Worm (Caenorhabditis elegans) whole organism, midembryonic: ENCODE results near the gene exc-5.

Experiments
- T22C8.4 ChIP-seq: fragments of 200-800 bp; sonication (Bioruptor generic); IDR thresholded peaks from 2 replicates; pipeline ENCODE4 v1.3.6; 2022; ENCODE audit warnings: missing genetic modification characterization, missing compliant biosample characterization
- cog-1 ChIP-seq: sonication (generic microtip); optimal IDR thresholded peaks from 2 replicates; lab custom pipeline; 2016; ENCODE audit warnings: missing genetic modification characterization, missing compliant biosample characterization
- flt-1 ChIP-seq: fragments of 200-800 bp; sonication (Bioruptor generic); IDR thresholded peaks from 2 replicates; pipeline ENCODE4 v1.3.6; 2022; ENCODE audit warnings: missing genetic modification characterization, missing compliant biosample characterization
- klf-2 ChIP-seq: fragments of 200-800 bp; sonication (Bioruptor generic); conservative IDR thresholded peaks from 2 replicates; pipeline ENCODE4 v1.3.6; 2022; ENCODE audit warnings: missing genetic modification reagents, missing genetic modification characterization, missing compliant biosample characterization
- med-1 ChIP-seq: sonication (generic microtip); optimal IDR thresholded peaks from 2 replicates; lab custom pipeline; 2017; ENCODE audit warnings: missing genetic modification characterization, mild to moderate bottlenecking, missing compliant biosample characterization, antibody characterized with exemption, missing genetic modification reagents; ENCODE audit not compliant: insufficient read depth
- ref-1 ChIP-seq: fragments of 200-800 bp; sonication (Bioruptor generic); conservative IDR thresholded peaks from 2 replicates; pipeline ENCODE4 v1.3.6; 2022; ENCODE audit warnings: missing genetic modification reagents, missing genetic modification characterization, missing compliant biosample characterization
- tab-1 ChIP-seq: fragments of 200-800 bp; sonication (Bioruptor generic); IDR thresholded peaks from 2 replicates; pipeline ENCODE4 v1.3.6; 2022; ENCODE audit warnings: missing genetic modification characterization, missing compliant biosample characterization
- ztf-23 ChIP-seq: fragments of 200-800 bp; sonication (Bioruptor generic); IDR thresholded peaks from 2 replicates; pipeline ENCODE4 v1.3.6; 2022; ENCODE audit warnings: missing genetic modification reagents, missing genetic modification characterization, missing compliant biosample characterization
- ztf-29 ChIP-seq: fragments of 200-800 bp; sonication (Bioruptor generic); IDR thresholded peaks from 2 replicates; pipeline ENCODE4 v1.3.6; 2022; ENCODE audit warnings: missing genetic modification reagents, missing genetic modification characterization, missing compliant biosample characterization

Gene exc-5

ce11 chrIV:8840161-8840765 lies 26.8 kb upstream of the exc-5 start, which contains the start of the genes T28C6.11 and T11B7.1:
Gene T28C6.11 (minus strand): TSS chrIV:8840261.
Gene T11B7.1 (plus strand): TSS chrIV:8840715.
- TF ChIP-seq med-1 (GFP tag; lab: Kevin White, UChicago) (no peak), ztf-23 (GFP tag; lab: Robert Waterston, UW) (no peak)

DNA sequence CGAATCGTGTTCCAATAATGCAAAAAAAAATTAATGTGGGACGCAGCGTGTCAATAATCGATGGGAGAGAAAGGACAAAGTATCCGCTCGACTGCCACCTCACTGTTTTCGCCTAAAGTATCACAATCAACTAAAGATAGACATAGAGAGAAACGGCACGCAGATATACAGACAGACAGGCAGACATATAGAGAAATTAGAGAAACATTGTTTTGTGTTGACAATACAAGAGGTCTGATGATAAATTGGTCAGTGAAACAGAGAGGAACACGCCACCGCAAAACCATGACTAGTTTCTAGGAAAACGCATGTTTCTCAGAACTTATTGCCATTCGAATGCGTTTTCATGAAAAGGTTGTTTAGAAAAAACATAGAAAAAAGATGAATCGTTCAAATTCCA lies 17.1 kb upstream of the exc-5 start, which contains the start of gene T28C6.8:
Gene T28C6.8, minus strand, starts transcription at position 137 of the 400 bp plus-strand sequence.
- no peak for TF ChIP-seq tab-1 (GFP tag; lab: Robert Waterston, UW)
- TF ChIP-seq cog-1 (tag; lab: Kevin White, UChicago): no peak
- no peak for TF ChIP-seq T22C8.4 (GFP tag; lab: Robert Waterston, UW)
- no peak for TF ChIP-seq ref-1 (GFP tag; lab: Robert Waterston, UW)
- TF ChIP-seq ztf-23 (GFP tag; lab: Robert Waterston, UW): no peak
- TF ChIP-seq med-1 (GFP tag; lab: Kevin White, UChicago): no peak
- TF ChIP-seq flt-1 (GFP tag; lab: Robert Waterston, UW): no peak
- no peak for TF ChIP-seq ztf-29 (GFP tag; lab: Robert Waterston, UW)
- no peak for TF ChIP-seq klf-2 (GFP tag; lab: Robert Waterston, UW)

- TF ChIP-seq ztf-29 (GFP tag; lab: Robert Waterston, UW) (no peak), ref-1 (GFP tag; lab: Robert Waterston, UW) (no peak), ztf-23 (GFP tag; lab: Robert Waterston, UW) (no peak), klf-2 (GFP tag; lab: Robert Waterston, UW) (no peak), flt-1 (GFP tag; lab: Robert Waterston, UW) (no peak), med-1 (GFP tag; lab: Kevin White, UChicago) (no peak), cog-1 (tag; lab: Kevin White, UChicago) (no peak), tab-1 (GFP tag; lab: Robert Waterston, UW) (no peak)
Observed at ce11 chrIV:8827500-8827899, 14.0 kb upstream of the exc-5 start, which contains the start of gene T28C6.7. Gene T28C6.7 (plus strand): TSS chrIV:8827800.

DNA sequence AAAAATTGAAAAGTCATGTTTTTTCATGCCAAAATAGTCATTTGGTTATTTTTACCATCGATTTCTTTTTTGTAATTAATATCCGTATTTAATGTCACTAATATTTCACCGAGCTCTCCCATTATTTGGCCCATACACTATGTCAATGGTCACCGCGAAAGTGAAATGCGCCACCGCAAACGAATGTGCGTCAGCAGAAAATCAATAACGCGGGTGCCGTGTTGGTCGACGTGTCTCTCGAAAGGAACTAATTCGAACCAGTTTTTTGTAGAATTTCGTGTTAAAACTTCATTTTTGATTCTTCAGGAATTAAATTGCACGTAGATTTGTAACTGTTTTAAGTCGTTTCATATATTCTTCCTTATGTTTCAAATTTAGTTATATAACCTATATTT lies 13.1 kb upstream of the exc-5 start:
- TF ChIP-seq T22C8.4 (GFP tag; lab: Robert Waterston, UW) (peak; percentile 80), flt-1 (GFP tag; lab: Robert Waterston, UW) (no peak)

ce11 chrIV:8825997-8826605 lies 12.6 kb upstream of the exc-5 start:
- TF ChIP-seq T22C8.4 (GFP tag; lab: Robert Waterston, UW) (no peak), med-1 (GFP tag; lab: Kevin White, UChicago) (no peak), ref-1 (GFP tag; lab: Robert Waterston, UW) (no peak), flt-1 (GFP tag; lab: Robert Waterston, UW) (no peak), klf-2 (GFP tag; lab: Robert Waterston, UW) (no peak), tab-1 (GFP tag; lab: Robert Waterston, UW) (no peak), cog-1 (tag; lab: Kevin White, UChicago) (no peak), ztf-29 (GFP tag; lab: Robert Waterston, UW) (no peak), ztf-23 (GFP tag; lab: Robert Waterston, UW) (no peak)

- TF ChIP-seq flt-1 (GFP tag; lab: Robert Waterston, UW): no peak
- no peak for TF ChIP-seq med-1 (GFP tag; lab: Kevin White, UChicago)
- no peak for TF ChIP-seq klf-2 (GFP tag; lab: Robert Waterston, UW)
- TF ChIP-seq ztf-29 (GFP tag; lab: Robert Waterston, UW): no peak
- TF ChIP-seq cog-1 (tag; lab: Kevin White, UChicago): no peak
- TF ChIP-seq tab-1 (GFP tag; lab: Robert Waterston, UW): no peak
- TF ChIP-seq ref-1 (GFP tag; lab: Robert Waterston, UW): no peak
- no peak for TF ChIP-seq ztf-23 (GFP tag; lab: Robert Waterston, UW)
- no peak for TF ChIP-seq T22C8.4 (GFP tag; lab: Robert Waterston, UW)
Observed at ce11 chrIV:8824145-8824833, 10.8 kb upstream of the exc-5 start, which contains the start of the genes col-117 and col-3. Gene col-117 (minus strand): TSS chrIV:8824195. Gene col-3 (plus strand): TSS chrIV:8824783.

ce11 chrIV:8822598-8822997 lies 9.1 kb upstream of the exc-5 start:
- TF ChIP-seq ztf-23 (GFP tag; lab: Robert Waterston, UW): no peak

DNA sequence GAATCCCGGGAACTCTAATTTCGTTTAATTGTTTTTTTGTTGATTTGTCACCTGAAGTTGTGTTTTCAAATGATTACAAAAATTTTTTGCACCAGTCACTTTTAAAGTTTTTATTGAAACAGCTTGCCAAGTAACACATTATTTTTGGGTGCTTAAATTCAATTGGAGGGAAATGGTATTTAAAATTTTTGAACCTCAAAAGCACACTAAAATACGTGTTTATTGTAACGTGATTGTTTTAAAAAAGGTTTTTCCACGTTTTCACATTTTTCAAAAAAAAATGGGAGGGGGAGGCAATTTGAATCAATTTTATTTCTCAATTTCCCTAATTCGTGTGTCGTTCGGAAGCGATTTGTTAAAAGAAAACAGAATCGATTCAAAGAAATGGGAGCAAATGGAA lies 7.7 kb upstream of the exc-5 start, which contains the start of gene T28C6.5:
Gene T28C6.5, plus strand, starts transcription at position 301 of the 400 bp plus-strand sequence.
- TF ChIP-seq klf-2 (GFP tag; lab: Robert Waterston, UW): no peak

- no peak for TF ChIP-seq ztf-23 (GFP tag; lab: Robert Waterston, UW)
- TF ChIP-seq klf-2 (GFP tag; lab: Robert Waterston, UW): no peak
- no peak for TF ChIP-seq ref-1 (GFP tag; lab: Robert Waterston, UW)
- TF ChIP-seq med-1 (GFP tag; lab: Kevin White, UChicago): no peak
- no peak for TF ChIP-seq flt-1 (GFP tag; lab: Robert Waterston, UW)
- no peak for TF ChIP-seq T22C8.4 (GFP tag; lab: Robert Waterston, UW)
- TF ChIP-seq cog-1 (tag; lab: Kevin White, UChicago): no peak
- TF ChIP-seq ztf-29 (GFP tag; lab: Robert Waterston, UW): no peak
- TF ChIP-seq tab-1 (GFP tag; lab: Robert Waterston, UW): no peak
Observed at ce11 chrIV:8820041-8820440, 6.6 kb upstream of the exc-5 start, which contains the start of gene T28C6.3. Gene T28C6.3 (plus strand): TSS chrIV:8820341.
